Fruit fly (Drosophila melanogaster): ENCODE results near the gene CG13970.

Gene CG13970

DNA sequence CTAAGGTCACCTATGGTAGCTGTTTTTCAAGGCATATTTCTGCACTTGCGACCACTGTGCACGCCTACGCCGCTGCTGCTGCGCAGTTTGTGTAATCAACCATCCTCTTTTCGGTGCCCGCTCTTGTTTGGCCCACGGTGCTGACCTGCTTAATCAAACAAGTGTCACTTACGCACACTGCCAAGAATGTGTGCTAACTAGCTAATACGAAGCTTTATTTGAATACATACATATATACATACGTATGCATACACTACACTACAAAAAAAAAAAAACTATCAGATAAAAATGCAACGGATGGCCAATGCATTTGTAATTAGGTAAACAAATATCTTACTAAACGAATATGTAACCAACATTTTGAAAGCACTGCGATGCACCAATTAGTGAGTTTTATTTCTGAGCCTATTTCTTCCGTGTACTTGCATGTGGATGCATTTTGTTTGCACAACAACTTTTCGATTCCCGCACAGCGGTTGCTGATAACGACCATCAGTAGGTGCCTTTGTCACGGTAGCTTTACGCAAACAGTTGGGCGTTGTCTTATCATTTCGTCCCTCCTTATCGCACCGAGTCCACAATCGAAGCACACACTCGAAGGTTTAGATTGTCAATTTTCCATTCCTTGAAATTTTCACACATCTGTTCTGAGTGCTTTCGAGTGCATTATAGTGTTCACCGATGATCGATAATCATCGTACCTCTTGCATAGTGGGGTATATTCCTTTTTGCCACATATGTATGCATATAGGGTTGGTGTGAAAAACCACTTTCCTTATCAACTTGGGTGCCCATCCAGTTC lies 17.5 kb downstream of the CG13970 start (continued):
- TF ChIP-seq Poxn (GFP tag; IDR thresholded peaks at IDR 0.05) = no peak
- TF ChIP-seq CG4854 (GFP tag; optimal IDR thresholded peaks at IDR 0.05) = peak; percentile 66
- TF ChIP-seq fd102C (GFP tag; optimal IDR thresholded peaks at IDR 0.05) = peak; percentile 43
- TF ChIP-seq Mad (GFP tag; optimal IDR thresholded peaks at IDR 0.05) = peak; percentile 74
- peak; percentile 71 for TF ChIP-seq disco-r (GFP tag; optimal IDR thresholded peaks at IDR 0.05)
- TF ChIP-seq E2f1 (GFP tag; IDR thresholded peaks at IDR 0.05) = peak; percentile 78
- peak; percentile 59 for TF ChIP-seq Dad (GFP tag; optimal IDR thresholded peaks at IDR 0.05)
- peak; percentile 62 for TF ChIP-seq D19B (GFP tag; optimal IDR thresholded peaks at IDR 0.05)
- TF ChIP-seq Deaf1 (tag; optimal IDR thresholded peaks at IDR 0.05) = peak; percentile 89
- TF ChIP-seq CG10267 (tag; optimal IDR thresholded peaks at IDR 0.05) = peak; percentile 71
- peak; percentile 77 for TF ChIP-seq fd64A (GFP tag; optimal IDR thresholded peaks at IDR 0.05)
- TF ChIP-seq Vsx1 (GFP tag; optimal IDR thresholded peaks at IDR 0.05) = peak; percentile 91
- TF ChIP-seq esg (GFP tag; conservative IDR thresholded peaks at IDR 0.05) = peak; percentile 88
- TF ChIP-seq CG10147 (GFP tag; optimal IDR thresholded peaks at IDR 0.05) = peak; percentile 70
- peak; percentile 36 for TF ChIP-seq Usf (GFP tag; optimal IDR thresholded peaks at IDR 0.05)
- TF ChIP-seq Mes4 (GFP tag; optimal IDR thresholded peaks at IDR 0.05) = peak; percentile 78
- peak; percentile 90 for TF ChIP-seq cwo (GFP tag; optimal IDR thresholded peaks at IDR 0.05)
- TF ChIP-seq CG13123 (GFP tag; optimal IDR thresholded peaks at IDR 0.05) = peak; percentile 77
- TF ChIP-seq ERR (GFP tag; optimal IDR thresholded peaks at IDR 0.05) = peak; percentile 6
- TF ChIP-seq CG14441 (GFP tag; IDR thresholded peaks at IDR 0.05) = peak; percentile 91
- TF ChIP-seq CG6689 (GFP tag; IDR thresholded peaks at IDR 0.05) = peak; percentile 89
- TF ChIP-seq CG7987 (GFP tag; optimal IDR thresholded peaks at IDR 0.05) = peak; percentile 71
- peak; percentile 83 for TF ChIP-seq CG8924 (tag; optimal IDR thresholded peaks at IDR 0.05)
- no peak; the same call in 2 of the 3 replicates for TF ChIP-seq knrl (GFP tag; IDR thresholded peaks at IDR 0.05; ENCODE audit: partially characterized antibody)
- peak; percentile 78 for TF ChIP-seq dm (GFP tag; optimal IDR thresholded peaks at IDR 0.05)
- no peak for TF ChIP-seq br (optimal IDR thresholded peaks at IDR 0.05)
- TF ChIP-seq crc (GFP tag; optimal IDR thresholded peaks at IDR 0.05) = peak; percentile 58
- TF ChIP-seq CG10366 (GFP tag; IDR thresholded peaks at IDR 0.05) = peak; percentile 90
- peak; percentile 55 for TF ChIP-seq Lhr (GFP tag; optimal IDR thresholded peaks at IDR 0.05)
- peak; percentile 16 for TF ChIP-seq CG30431 (GFP tag; optimal IDR thresholded peaks at IDR 0.05)
- peak; percentile 61 for TF ChIP-seq toy (GFP tag; IDR thresholded peaks at IDR 0.05)
- peak; percentile 78 for TF ChIP-seq Ada2b (GFP tag; IDR thresholded peaks at IDR 0.05)
- peak; percentile 55 for TF ChIP-seq twi (tag; optimal IDR thresholded peaks at IDR 0.05)
- peak; percentile 71 for TF ChIP-seq trem (tag; optimal IDR thresholded peaks at IDR 0.05)
- no peak for TF ChIP-seq CG6791 (GFP tag; IDR thresholded peaks at IDR 0.05; ENCODE audit: partially characterized antibody)
- no peak for TF ChIP-seq Sin3A (optimal IDR thresholded peaks at IDR 0.05)
- TF ChIP-seq HLH4C (GFP tag; IDR thresholded peaks at IDR 0.05; ENCODE audit: partially characterized antibody) = no peak
- TF ChIP-seq CoRest (tag; optimal IDR thresholded peaks at IDR 0.05) = peak; percentile 83
- TF ChIP-seq CG12236 (GFP tag; optimal IDR thresholded peaks at IDR 0.05) = peak; percentile 88
- no peak for TF ChIP-seq pzg (GFP tag; optimal IDR thresholded peaks at IDR 0.05)
- peak; percentile 35 for TF ChIP-seq CG10274 (GFP tag; optimal IDR thresholded peaks at IDR 0.05)
- peak; percentile 59; the same call in 1 of the 2 replicates for TF ChIP-seq sim (GFP tag; IDR thresholded peaks at IDR 0.05)
- TF ChIP-seq Atf3 (GFP tag; optimal IDR thresholded peaks at IDR 0.05) = peak; percentile 76
- TF ChIP-seq CG10543 (GFP tag; optimal IDR thresholded peaks at IDR 0.05) = peak; percentile 70
- TF ChIP-seq slbo (GFP tag; IDR thresholded peaks at IDR 0.05) = peak; percentile 73
- TF ChIP-seq gce (GFP tag; IDR thresholded peaks at IDR 0.05) = peak; percentile 91
- TF ChIP-seq PHDP (tag; optimal IDR thresholded peaks at IDR 0.05) = peak; percentile 87
- no peak for TF ChIP-seq CG8478 (optimal IDR thresholded peaks at IDR 0.05)
- peak; percentile 81 for TF ChIP-seq Side (GFP tag; optimal IDR thresholded peaks at IDR 0.05)
- peak; percentile 67 for TF ChIP-seq CG10431 (GFP tag; optimal IDR thresholded peaks at IDR 0.05)

All from whole organism, embryonic.